Worm (Caenorhabditis elegans) whole organism, L3 larva: ENCODE measurements around the gene F20G2.1.
A peak's percentile ranks its signal among the peaks of the same experiment; 100 is the strongest.

ENCODE experiments used
- ZK546.5 ChIP-seq: sonication (generic microtip); optimal IDR thresholded peaks from 2 replicates; lab custom pipeline; 2017; ENCODE audit warnings: missing biosample characterization, missing genetic modification characterization
- ceh-82 ChIP-seq: fragments of 150-350 bp; optimal IDR thresholded peaks from 2 replicates; lab custom pipeline; 2014; ENCODE audit warnings: missing biosample characterization, missing genetic modification characterization
- ceh-9 ChIP-seq: sonication (generic microtip); optimal IDR thresholded peaks from 2 replicates; lab custom pipeline; 2018; ENCODE audit warnings: missing biosample characterization, missing genetic modification characterization
- daf-12 ChIP-seq: fragments of 150-350 bp; optimal IDR thresholded peaks from 2 replicates; lab custom pipeline; 2014; ENCODE audit warnings: missing biosample characterization, missing genetic modification reagents, missing genetic modification characterization
- egl-5 ChIP-seq: fragments of 150-350 bp; optimal IDR thresholded peaks from 2 replicates; lab custom pipeline; 2017; ENCODE audit warnings: missing biosample characterization, missing genetic modification reagents, missing genetic modification characterization, inconsistent platforms
- elt-3 ChIP-seq, 3 experiments: fragments of 150-350 bp in 1 of 3; sonication (generic microtip) in 2 of 3; optimal IDR thresholded peaks; 2 replicates in 2 of 3; 4 replicates in 1 of 3; lab custom pipeline; 2014 to 2017; ENCODE audit warnings: missing biosample characterization in 3 of 3, missing genetic modification characterization in 3 of 3
- fkh-10 ChIP-seq: sonication (generic microtip); optimal IDR thresholded peaks from 2 replicates; lab custom pipeline; 2017; ENCODE audit warnings: missing biosample characterization, missing genetic modification reagents, missing genetic modification characterization
- nhr-11 ChIP-seq: fragments of 150-350 bp; optimal IDR thresholded peaks from 2 replicates; lab custom pipeline; 2014; ENCODE audit warnings: missing biosample characterization, missing genetic modification characterization
- nhr-76 ChIP-seq: fragments of 150-350 bp; sonication (generic microtip); optimal IDR thresholded peaks from 5 replicates; lab custom pipeline; 2014; ENCODE audit warnings: missing biosample characterization, missing genetic modification characterization
- pha-4 ChIP-seq: fragments of 150-350 bp; optimal IDR thresholded peaks from 2 replicates; lab custom pipeline; 2014; ENCODE audit warnings: missing biosample characterization, missing genetic modification reagents, missing genetic modification characterization
- pqm-1 ChIP-seq: fragments of 150-350 bp; optimal IDR thresholded peaks from 2 replicates; lab custom pipeline; 2017; ENCODE audit warnings: missing biosample characterization, missing genetic modification characterization, inconsistent platforms
- sea-2 ChIP-seq: fragments of 150-350 bp; sonication (generic microtip); optimal IDR thresholded peaks from 4 replicates; lab custom pipeline; 2014; ENCODE audit warnings: missing biosample characterization, missing genetic modification reagents, missing genetic modification characterization
- snpc-4 ChIP-seq: fragments of 150-350 bp; optimal IDR thresholded peaks from 2 replicates; lab custom pipeline; 2014; ENCODE audit warnings: missing biosample characterization, missing genetic modification characterization
- ztf-11 ChIP-seq: fragments of 150-350 bp; optimal IDR thresholded peaks from 2 replicates; lab custom pipeline; 2014; ENCODE audit warnings: missing biosample characterization, missing genetic modification characterization

DNA sequence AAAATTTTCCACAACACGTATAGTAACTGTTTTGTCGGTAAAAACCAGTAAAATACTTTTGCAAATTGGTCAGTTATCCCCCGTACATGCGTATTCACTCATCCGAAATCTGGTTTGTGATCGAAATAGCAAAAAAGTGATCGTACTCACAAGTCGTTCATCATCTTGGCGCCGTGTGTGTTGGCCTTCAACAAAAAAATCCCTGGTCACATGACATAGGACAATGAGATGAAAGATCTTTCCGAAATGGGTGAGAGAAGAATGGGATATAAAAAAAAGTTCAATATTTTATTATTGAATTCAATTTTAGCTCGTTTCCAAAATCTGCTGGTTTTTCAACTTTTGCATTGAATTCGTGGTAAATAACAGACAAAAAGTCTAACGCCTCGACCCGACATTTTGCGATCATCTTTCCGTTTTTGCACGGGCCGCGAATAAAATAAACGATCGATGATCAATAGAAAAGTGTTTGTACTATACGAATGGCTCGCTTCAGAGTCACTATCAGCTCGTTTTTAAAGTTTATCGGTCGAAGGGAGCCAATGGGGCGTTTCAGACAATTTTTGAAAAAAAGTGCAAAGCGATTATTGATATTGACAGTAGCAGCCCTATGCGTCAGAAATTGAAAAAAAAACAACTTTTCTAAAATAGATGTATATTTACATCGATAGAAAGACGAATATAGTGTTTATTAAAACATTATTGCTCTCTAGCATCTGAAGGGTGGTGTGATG lies 34.7 kb upstream of the F20G2.1 start:
- TF ChIP-seq ceh-82 (tag; lab: Kevin White, UChicago) (no peak), pha-4 (tag; lab: Kevin White, UChicago) (peak; percentile 48), elt-3 (tag; optimal IDR thresholded peaks at IDR 0.05; lab: Kevin White, UChicago) (no peak), pqm-1 (tag; lab: Kevin White, UChicago) (peak; percentile 56), daf-12 (tag; lab: Kevin White, UChicago) (no peak), ztf-11 (tag; lab: Kevin White, UChicago) (no peak), sea-2 (no peak), fkh-10 (GFP tag; lab: Kevin White, UChicago) (no peak), nhr-11 (tag; lab: Kevin White, UChicago) (no peak), ceh-9 (no peak), ZK546.5 (tag; lab: Kevin White, UChicago) (no peak), snpc-4 (tag; lab: Kevin White, UChicago) (no peak), egl-5 (tag; lab: Kevin White, UChicago) (no peak), nhr-76 (no peak)
